Worm (Caenorhabditis elegans) whole organism, L2 larva: ENCODE measurements around the gene dsb-2.

Experiments
- C34F6.9 ChIP-seq: fragments of 150-350 bp; optimal IDR thresholded peaks from 2 replicates; lab custom pipeline; 2014; ENCODE audit warnings: missing biosample characterization, missing genetic modification characterization
- F13H6.1 ChIP-seq: sonication (generic microtip); optimal IDR thresholded peaks from 2 replicates; lab custom pipeline; 2016; ENCODE audit warnings: missing genetic modification characterization, missing compliant biosample characterization
- R02D3.7 ChIP-seq: fragments of 150-350 bp; optimal IDR thresholded peaks from 2 replicates; lab custom pipeline; 2014; ENCODE audit warnings: missing biosample characterization, missing genetic modification characterization
- Y55F3AM.14 ChIP-seq: fragments of 200-800 bp; sonication (Bioruptor generic); optimal IDR thresholded peaks from 2 replicates; lab custom pipeline; 2018; ENCODE audit warnings: mild to moderate bottlenecking, missing genetic modification characterization, missing compliant biosample characterization
- ZK546.5 ChIP-seq: sonication (generic microtip); optimal IDR thresholded peaks from 2 replicates; lab custom pipeline; 2017; ENCODE audit warnings: missing biosample characterization, missing genetic modification characterization
- alr-1 ChIP-seq: fragments of 150-350 bp; optimal IDR thresholded peaks from 2 replicates; lab custom pipeline; 2014; ENCODE audit warnings: missing biosample characterization, missing genetic modification characterization
- aly-2 ChIP-seq: fragments of 150-350 bp; optimal IDR thresholded peaks from 2 replicates; lab custom pipeline; 2014; ENCODE audit warnings: missing biosample characterization, missing genetic modification characterization
- ama-1 ChIP-seq: fragments of 150-350 bp; optimal IDR thresholded peaks from 2 replicates; lab custom pipeline; 2018; ENCODE audit warnings: inconsistent platforms
- blmp-1 ChIP-seq: sonication (generic microtip); optimal IDR thresholded peaks from 2 replicates; lab custom pipeline; 2017; ENCODE audit warnings: missing genetic modification characterization, mild to moderate bottlenecking, missing compliant biosample characterization, antibody characterized with exemption, moderate library complexity; ENCODE audit not compliant: insufficient read depth
- ceh-16 ChIP-seq: fragments of 150-350 bp; optimal IDR thresholded peaks from 2 replicates; lab custom pipeline; 2014; ENCODE audit warnings: missing biosample characterization, missing genetic modification characterization
- ceh-82 ChIP-seq: fragments of 150-350 bp; optimal IDR thresholded peaks from 2 replicates; lab custom pipeline; 2014; ENCODE audit warnings: missing biosample characterization, missing genetic modification characterization
- crh-2 ChIP-seq: sonication (generic microtip); optimal IDR thresholded peaks from 2 replicates; lab custom pipeline; 2017; ENCODE audit warnings: missing biosample characterization, missing genetic modification characterization
- dmd-4 ChIP-seq: sonication (generic microtip); optimal IDR thresholded peaks from 2 replicates; lab custom pipeline; 2017; ENCODE audit warnings: missing biosample characterization, missing genetic modification characterization
- egl-27 ChIP-seq: sonication (generic microtip); optimal IDR thresholded peaks from 3 replicates; lab custom pipeline; 2017; ENCODE audit warnings: missing biosample characterization, missing genetic modification reagents, missing genetic modification characterization
- elt-1 ChIP-seq: fragments of 150-350 bp; optimal IDR thresholded peaks from 2 replicates; lab custom pipeline; 2014; ENCODE audit warnings: missing biosample characterization, missing genetic modification characterization
- elt-3 ChIP-seq: sonication (generic microtip); optimal IDR thresholded peaks from 2 replicates; lab custom pipeline; 2017; ENCODE audit warnings: missing biosample characterization, missing genetic modification characterization
- fos-1 ChIP-seq: fragments of 150-350 bp; optimal IDR thresholded peaks from 2 replicates; lab custom pipeline; 2014; ENCODE audit warnings: missing biosample characterization, missing genetic modification characterization
- gmeb-1 ChIP-seq: fragments of 150-350 bp; optimal IDR thresholded peaks from 2 replicates; lab custom pipeline; 2014; ENCODE audit warnings: missing biosample characterization, missing genetic modification characterization
- lin-11 ChIP-seq: fragments of 150-350 bp; sonication (generic microtip); optimal IDR thresholded peaks from 2 replicates; lab custom pipeline; 2014; ENCODE audit warnings: missing biosample characterization, missing genetic modification characterization, inconsistent platforms, mixed read lengths
- lin-13 ChIP-seq: fragments of 150-350 bp; optimal IDR thresholded peaks from 2 replicates; lab custom pipeline; 2014; ENCODE audit warnings: missing biosample characterization, missing genetic modification reagents, missing genetic modification characterization
- lin-39 ChIP-seq: fragments of 150-350 bp; optimal IDR thresholded peaks from 2 replicates; lab custom pipeline; 2014; ENCODE audit warnings: missing biosample characterization, missing genetic modification reagents, missing genetic modification characterization
- lsy-2 ChIP-seq, 2 experiments: fragments of 150-350 bp in 1 of 2; sonication (generic microtip) in 1 of 2; optimal IDR thresholded peaks; 2 replicates each; lab custom pipeline; 2014 to 2017; ENCODE audit warnings: missing biosample characterization in 2 of 2, missing genetic modification characterization in 2 of 2
- mab-5 ChIP-seq: fragments of 150-350 bp; optimal IDR thresholded peaks from 2 replicates; lab custom pipeline; 2014; ENCODE audit warnings: missing biosample characterization, missing genetic modification characterization
- mbf-1 ChIP-seq: sonication (generic microtip); optimal IDR thresholded peaks from 2 replicates; lab custom pipeline; 2017; ENCODE audit warnings: missing biosample characterization, missing genetic modification characterization
- mdl-1 ChIP-seq, 2 experiments: fragments of 150-350 bp in 1 of 2; sonication (generic microtip) in 1 of 2; optimal IDR thresholded peaks; 2 replicates each; lab custom pipeline; 2017; ENCODE audit warnings: missing biosample characterization in 2 of 2, missing genetic modification characterization in 2 of 2
- nhr-10 ChIP-seq: sonication (generic microtip); optimal IDR thresholded peaks from 2 replicates; lab custom pipeline; 2017; ENCODE audit warnings: missing biosample characterization, missing genetic modification characterization
- nhr-11 ChIP-seq: fragments of 150-350 bp; optimal IDR thresholded peaks from 2 replicates; lab custom pipeline; 2014; ENCODE audit warnings: missing biosample characterization, missing genetic modification characterization
- nhr-12 ChIP-seq: fragments of 150-350 bp; optimal IDR thresholded peaks from 2 replicates; lab custom pipeline; 2014; ENCODE audit warnings: missing biosample characterization, missing genetic modification characterization
- nhr-129 ChIP-seq: fragments of 150-350 bp; optimal IDR thresholded peaks from 2 replicates; lab custom pipeline; 2014; ENCODE audit warnings: missing biosample characterization, missing genetic modification characterization
- nhr-21 ChIP-seq: fragments of 150-350 bp; optimal IDR thresholded peaks from 2 replicates; lab custom pipeline; 2014; ENCODE audit warnings: missing biosample characterization, missing genetic modification characterization
- nhr-23 ChIP-seq: fragments of 150-350 bp; optimal IDR thresholded peaks from 2 replicates; lab custom pipeline; 2014; ENCODE audit warnings: missing biosample characterization, missing genetic modification reagents, missing genetic modification characterization
- nhr-237 ChIP-seq: fragments of 150-350 bp; optimal IDR thresholded peaks from 2 replicates; lab custom pipeline; 2014; ENCODE audit warnings: missing biosample characterization, missing genetic modification characterization
- nhr-25 ChIP-seq: fragments of 150-350 bp; sonication (generic microtip); optimal IDR thresholded peaks from 3 replicates; lab custom pipeline; 2014; ENCODE audit warnings: missing biosample characterization, missing genetic modification characterization
- nhr-6 ChIP-seq: fragments of 150-350 bp; optimal IDR thresholded peaks from 2 replicates; lab custom pipeline; 2014; ENCODE audit warnings: missing biosample characterization, missing genetic modification characterization
- nhr-77 ChIP-seq: fragments of 150-350 bp; optimal IDR thresholded peaks from 2 replicates; lab custom pipeline; 2014; ENCODE audit warnings: missing biosample characterization, missing genetic modification characterization
- peb-1 ChIP-seq: fragments of 150-350 bp; optimal IDR thresholded peaks from 2 replicates; lab custom pipeline; 2014; ENCODE audit warnings: missing biosample characterization, missing genetic modification characterization
- sem-4 ChIP-seq: fragments of 150-350 bp; optimal IDR thresholded peaks from 2 replicates; lab custom pipeline; 2014; ENCODE audit warnings: missing biosample characterization, missing genetic modification reagents, missing genetic modification characterization
- skn-1 ChIP-seq: sonication (generic microtip); optimal IDR thresholded peaks from 2 replicates; lab custom pipeline; 2017; ENCODE audit warnings: missing biosample characterization, missing genetic modification characterization
- sma-3 ChIP-seq: sonication (generic microtip); optimal IDR thresholded peaks from 2 replicates; lab custom pipeline; 2016; ENCODE audit warnings: missing genetic modification reagents, missing genetic modification characterization, missing compliant biosample characterization
- sma-9 ChIP-seq, 2 experiments: fragments of 150-350 bp in 1 of 2; sonication (generic microtip) in 1 of 2; optimal IDR thresholded peaks; 2 replicates each; lab custom pipeline; 2014 to 2016; ENCODE audit warnings: missing genetic modification characterization in 2 of 2, mild to moderate bottlenecking in 1 of 2, missing biosample characterization in 1 of 2, missing compliant biosample characterization in 1 of 2, missing genetic modification reagents in 1 of 2, moderate library complexity in 1 of 2
- snpc-4 ChIP-seq: fragments of 150-350 bp; optimal IDR thresholded peaks from 2 replicates; lab custom pipeline; 2014; ENCODE audit warnings: missing biosample characterization, missing genetic modification characterization
- unc-39 ChIP-seq: fragments of 150-350 bp; optimal IDR thresholded peaks from 2 replicates; lab custom pipeline; 2014; ENCODE audit warnings: missing biosample characterization, missing genetic modification characterization
- unc-55 ChIP-seq: fragments of 150-350 bp; sonication (generic microtip); optimal IDR thresholded peaks from 3 replicates; lab custom pipeline; 2014; ENCODE audit warnings: missing biosample characterization, missing genetic modification reagents, missing genetic modification characterization
- unc-62 ChIP-seq: fragments of 150-350 bp; optimal IDR thresholded peaks from 2 replicates; lab custom pipeline; 2014; ENCODE audit warnings: missing biosample characterization, missing genetic modification reagents, missing genetic modification characterization
- zag-1 ChIP-seq: fragments of 150-350 bp; optimal IDR thresholded peaks from 2 replicates; lab custom pipeline; 2014; ENCODE audit warnings: missing biosample characterization, missing genetic modification characterization
- ztf-1 ChIP-seq: fragments of 200-800 bp; sonication (Bioruptor generic); conservative IDR thresholded peaks from 2 replicates; pipeline ENCODE4 v1.3.6; 2022; ENCODE audit warnings: missing genetic modification characterization, missing compliant biosample characterization
- ztf-11 ChIP-seq: sonication (generic microtip); optimal IDR thresholded peaks from 2 replicates; lab custom pipeline; 2017; ENCODE audit warnings: missing biosample characterization, missing genetic modification characterization
- ztf-4 ChIP-seq: fragments of 150-350 bp; optimal IDR thresholded peaks from 2 replicates; lab custom pipeline; 2014; ENCODE audit warnings: missing biosample characterization, missing genetic modification characterization

The dsb-2 gene

DNA sequence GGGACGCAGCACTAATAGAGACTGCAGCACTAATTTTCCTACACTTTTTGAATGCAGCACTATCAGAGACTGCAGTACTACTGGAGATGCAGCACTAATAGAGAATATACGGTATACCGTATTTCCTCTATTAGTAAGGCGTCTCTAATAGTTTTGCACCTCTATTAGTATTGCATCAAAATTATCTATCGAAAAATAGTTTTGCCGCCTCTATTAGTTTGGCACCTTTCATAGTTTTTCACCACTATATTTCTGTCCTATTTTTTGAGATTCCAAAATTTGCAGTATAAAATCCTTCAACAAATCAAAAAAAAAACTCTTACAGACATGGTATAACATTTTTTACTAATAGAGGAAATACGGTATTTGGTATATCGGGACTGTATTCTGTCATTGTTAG lies 17.1 kb upstream of the dsb-2 start:
- TF ChIP-seq Y55F3AM.14 (GFP tag; lab: Kevin White, UChicago) = no peak
- TF ChIP-seq crh-2 (tag; lab: Kevin White, UChicago) = no peak
- TF ChIP-seq skn-1 (tag; lab: Kevin White, UChicago) = no peak
- TF ChIP-seq snpc-4 (tag; lab: Kevin White, UChicago) = no peak
- TF ChIP-seq lin-39 (tag; lab: Kevin White, UChicago) = no peak
- TF ChIP-seq mdl-1 (tag; optimal IDR thresholded peaks at IDR 0.05; lab: Kevin White, UChicago) = no peak
- no peak for TF ChIP-seq ztf-1
- TF ChIP-seq ama-1 (lab: Kevin White, UChicago) = no peak

DNA sequence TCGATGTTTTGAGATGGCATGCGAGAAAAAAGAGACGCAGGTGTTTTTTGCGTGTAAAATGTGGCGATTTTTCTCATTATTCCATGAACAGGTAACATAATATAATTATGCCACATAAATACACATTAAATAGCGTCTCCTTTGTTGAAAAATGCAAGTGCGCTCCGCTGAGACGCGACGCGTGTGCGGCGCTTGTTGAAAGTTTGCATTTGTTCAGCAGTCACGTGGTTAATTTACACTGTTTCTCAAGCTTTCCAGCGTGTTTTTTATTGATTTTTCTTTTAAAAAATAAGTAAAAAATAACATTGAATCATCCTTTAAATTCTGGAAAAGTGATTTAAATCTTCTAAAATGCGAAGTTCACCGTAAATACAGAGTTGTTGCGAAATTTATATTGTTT lies 11.3 kb upstream of the dsb-2 start:
- TF ChIP-seq ztf-1 (no peak), F13H6.1 (tag; lab: Kevin White, UChicago) (peak; percentile 77), mbf-1 (tag; lab: Kevin White, UChicago) (no peak), unc-62 (GFP tag; lab: Kevin White, UChicago) (no peak), lsy-2 (tag; optimal IDR thresholded peaks at IDR 0.05; lab: Kevin White, UChicago) (peak; percentile 65 to 94), nhr-25 (tag; lab: Kevin White, UChicago) (peak; percentile 93), unc-39 (tag; lab: Kevin White, UChicago) (no peak), ztf-4 (tag; lab: Kevin White, UChicago) (peak; percentile 60), nhr-6 (tag; lab: Kevin White, UChicago) (peak; percentile 28), gmeb-1 (tag; lab: Kevin White, UChicago) (peak; percentile 84), zag-1 (tag; lab: Kevin White, UChicago) (no peak), nhr-11 (tag; lab: Kevin White, UChicago) (no peak), Y55F3AM.14 (GFP tag; lab: Kevin White, UChicago) (no peak), peb-1 (tag; lab: Kevin White, UChicago) (no peak), aly-2 (tag; lab: Kevin White, UChicago) (no peak), elt-3 (tag; lab: Kevin White, UChicago) (no peak), C34F6.9 (tag; lab: Kevin White, UChicago) (peak; percentile 99), dmd-4 (tag; lab: Kevin White, UChicago) (no peak), nhr-21 (tag; lab: Kevin White, UChicago) (peak; percentile 80), crh-2 (tag; lab: Kevin White, UChicago) (peak; percentile 96), fos-1 (tag; lab: Kevin White, UChicago) (peak; percentile 80), nhr-23 (no peak), ztf-11 (tag; lab: Kevin White, UChicago) (no peak), sma-9 (GFP tag; optimal IDR thresholded peaks at IDR 0.05; lab: Kevin White, UChicago) (no peak), sma-9 (tag; optimal IDR thresholded peaks at IDR 0.05; lab: Kevin White, UChicago) (no peak), elt-1 (tag; lab: Kevin White, UChicago) (no peak), ceh-82 (tag; lab: Kevin White, UChicago) (no peak), nhr-10 (tag; lab: Kevin White, UChicago) (no peak), egl-27 (tag; lab: Kevin White, UChicago) (no peak), lin-39 (tag; lab: Kevin White, UChicago) (no peak), skn-1 (tag; lab: Kevin White, UChicago) (no peak), mab-5 (tag; lab: Kevin White, UChicago) (peak; percentile 74), lin-11 (tag; lab: Kevin White, UChicago) (peak; percentile 81), lin-13 (GFP tag; lab: Kevin White, UChicago) (peak; percentile 89), R02D3.7 (no peak), sem-4 (tag; lab: Kevin White, UChicago) (peak; percentile 89), blmp-1 (peak; percentile 62), mdl-1 (tag; optimal IDR thresholded peaks at IDR 0.05; lab: Kevin White, UChicago) (peak; percentile 73 to 93), nhr-237 (tag; lab: Kevin White, UChicago) (no peak), alr-1 (no peak), sma-3 (GFP tag; lab: Kevin White, UChicago) (peak; percentile 84), nhr-129 (tag; lab: Kevin White, UChicago) (peak; percentile 89), ama-1 (lab: Kevin White, UChicago) (peak; percentile 70), snpc-4 (tag; lab: Kevin White, UChicago) (peak; percentile 72), nhr-12 (tag; lab: Kevin White, UChicago) (no peak), unc-55 (GFP tag; lab: Kevin White, UChicago) (peak; percentile 93), nhr-77 (tag; lab: Kevin White, UChicago) (no peak), ZK546.5 (no peak), ceh-16 (peak; percentile 10)
